Worm (Caenorhabditis elegans) whole organism, L1 larva: Measurements from ENCODE around the gene brap-2.
A peak's percentile ranks its signal among the peaks of the same experiment; 100 is the strongest.

ENCODE experiments used
- ces-1 ChIP-seq: fragments of 150-350 bp; optimal IDR thresholded peaks from 2 replicates; lab custom pipeline; 2014; ENCODE audit warnings: missing biosample characterization, missing genetic modification reagents, missing genetic modification characterization
- egl-27 ChIP-seq, 2 experiments: fragments of 150-350 bp in 1 of 2; sonication (generic microtip); optimal IDR thresholded peaks; 3 replicates each; lab custom pipeline; 2017 to 2018; ENCODE audit warnings: missing biosample characterization in 2 of 2, missing genetic modification characterization in 2 of 2, missing genetic modification reagents in 2 of 2
- elt-2 ChIP-seq: sonication (generic microtip); optimal IDR thresholded peaks from 2 replicates; lab custom pipeline; 2016; ENCODE audit warnings: missing genetic modification characterization, mild to moderate bottlenecking, inconsistent platforms, missing compliant biosample characterization, missing genetic modification reagents
- fkh-8 ChIP-seq: sonication (generic microtip); optimal IDR thresholded peaks from 2 replicates; lab custom pipeline; 2016; ENCODE audit warnings: mild to moderate bottlenecking, missing genetic modification characterization, missing compliant biosample characterization
- lin-35 ChIP-seq, 2 experiments: fragments of 150-350 bp; optimal IDR thresholded peaks; 2 replicates each; lab custom pipeline; 2014; ENCODE audit warnings: missing biosample characterization in 2 of 2, missing genetic modification characterization in 2 of 2, missing genetic modification reagents in 2 of 2
- nhr-12 ChIP-seq: sonication (generic microtip); optimal IDR thresholded peaks from 2 replicates; lab custom pipeline; 2017; ENCODE audit warnings: missing biosample characterization, missing genetic modification characterization
- nhr-237 ChIP-seq: fragments of 150-350 bp; optimal IDR thresholded peaks from 2 replicates; lab custom pipeline; 2014; ENCODE audit warnings: missing biosample characterization, missing genetic modification characterization
- nhr-28 ChIP-seq: fragments of 150-350 bp; optimal IDR thresholded peaks from 2 replicates; lab custom pipeline; 2014; ENCODE audit warnings: missing biosample characterization, missing genetic modification characterization
- nhr-76 ChIP-seq: sonication (generic microtip); optimal IDR thresholded peaks from 2 replicates; lab custom pipeline; 2017; ENCODE audit warnings: missing biosample characterization, missing genetic modification characterization
- pag-3 ChIP-seq: sonication (generic microtip); optimal IDR thresholded peaks from 2 replicates; lab custom pipeline; 2017; ENCODE audit warnings: missing genetic modification characterization, mild to moderate bottlenecking, missing compliant biosample characterization, antibody characterized with exemption, borderline replicate concordance; ENCODE audit not compliant: insufficient read depth
- vab-15 ChIP-seq: sonication (generic microtip); optimal IDR thresholded peaks from 2 replicates; lab custom pipeline; 2017; ENCODE audit warnings: missing genotype, mild to moderate bottlenecking, missing genetic modification characterization, missing compliant biosample characterization
- ztf-11 ChIP-seq, 2 experiments: sonication (generic microtip); optimal IDR thresholded peaks; 2 replicates each; lab custom pipeline; 2016 to 2017; ENCODE audit warnings: missing genetic modification characterization in 2 of 2, missing biosample characterization in 1 of 2, missing compliant biosample characterization in 1 of 2
- ztf-4 ChIP-seq: fragments of 150-350 bp; optimal IDR thresholded peaks from 2 replicates; lab custom pipeline; 2014; ENCODE audit warnings: missing biosample characterization, missing genetic modification characterization

- no peak for TF ChIP-seq nhr-237
- peak; percentile 44 to 63 for TF ChIP-seq lin-35 (GFP tag; optimal IDR thresholded peaks at IDR 0.05; lab: Kevin White, UChicago)
- no peak for TF ChIP-seq vab-15
- TF ChIP-seq ztf-11 (tag; optimal IDR thresholded peaks at IDR 0.05; lab: Kevin White, UChicago): no peak
- no peak for TF ChIP-seq nhr-28 (tag; lab: Kevin White, UChicago)
- no peak for TF ChIP-seq nhr-12 (tag; lab: Kevin White, UChicago)
- no peak for TF ChIP-seq ztf-4 (tag; lab: Kevin White, UChicago)
- no peak for TF ChIP-seq nhr-76 (tag; lab: Kevin White, UChicago)
- no peak for TF ChIP-seq ces-1 (GFP tag; lab: Kevin White, UChicago)
- no peak for TF ChIP-seq egl-27 (tag; optimal IDR thresholded peaks at IDR 0.05; lab: Kevin White, UChicago)
- TF ChIP-seq pag-3 (tag; lab: Kevin White, UChicago): no peak
- TF ChIP-seq elt-2 (tag; lab: Kevin White, UChicago): no peak
- no peak for TF ChIP-seq fkh-8 (tag; lab: Kevin White, UChicago)
These were observed 36.7 kb upstream of the brap-2 start, which contains the start of the genes F07F6.4 and F07F6.2 for ce11 chrII:5429522-5430257.
